Worm (Caenorhabditis elegans): ENCODE results near the gene gex-5.
A peak's percentile ranks its signal among the peaks of the same experiment; 100 is the strongest.
"Not testable (repeated sequence)": the region's sequence is repeated elsewhere in the genome, so short reads cannot be mapped to it uniquely, and the experiment has no call there.

gex-5 gene

ce11 chrIII:4754001-4754561 is 27.7 kb downstream of the gex-5 start, which contains the start of the genes rps-0 and rbg-3 (continued):
- TF ChIP-seq pqm-1 (tag; optimal IDR thresholded peaks at IDR 0.05): no peak
- peak; percentile 85 for TF ChIP-seq irx-1 (tag; optimal IDR thresholded peaks at IDR 0.05)
- peak; percentile 99 for TF ChIP-seq C04F5.9 (tag; optimal IDR thresholded peaks at IDR 0.05)
- TF ChIP-seq F16B12.6 (tag; optimal IDR thresholded peaks at IDR 0.05): peak; percentile 71
- TF ChIP-seq unc-98 (GFP tag; IDR thresholded peaks at IDR 0.05): no peak; the same call in 1 of the 2 replicates
- TF ChIP-seq efl-3 (GFP tag; optimal IDR thresholded peaks at IDR 0.05): no peak
- TF ChIP-seq elt-2 (tag; optimal IDR thresholded peaks at IDR 0.05): peak; percentile 49
- TF ChIP-seq nhr-28 (tag; optimal IDR thresholded peaks at IDR 0.05): no peak

- TF ChIP-seq nhr-19 (GFP tag; conservative IDR thresholded peaks at IDR 0.05) (peak; percentile 64), lsy-2 (tag; optimal IDR thresholded peaks at IDR 0.05) (peak in 1 of 2 experiments; percentile 23), isw-1 (GFP tag; IDR thresholded peaks at IDR 0.05) (peak; percentile 59), mab-9 (GFP tag; IDR thresholded peaks at IDR 0.05) (0 out of 2 replicates have a peak, but pooled peaks have one; percentile 34), C04F5.9 (tag; optimal IDR thresholded peaks at IDR 0.05) (peak; percentile 95), grh-1 (GFP tag; IDR thresholded peaks at IDR 0.05) (0 out of 2 replicates have a peak, but pooled peaks have one; percentile 29)
Measured at ce11 chrIII:4752569-4752968, 29.2 kb downstream of the gex-5 start.

- TF ChIP-seq efl-1 (optimal IDR thresholded peaks at IDR 0.05) (no peak), efl-1 (GFP tag; optimal IDR thresholded peaks at IDR 0.05 in 1 of 2) (peak in 1 of 2 experiments; percentile 10), vab-15 (tag; optimal IDR thresholded peaks at IDR 0.05) (no peak)
Measured at ce11 chrIII:4748666-4749065, 33.1 kb downstream of the gex-5 start.

ce11 chrIII:4748109-4748508 is 33.7 kb downstream of the gex-5 start, which contains the start of gene col-89:
Gene col-89 (plus strand): TSS chrIII:4748127.
- no peak for TF ChIP-seq ztf-11 (tag; optimal IDR thresholded peaks at IDR 0.05)
- TF ChIP-seq efl-1 (optimal IDR thresholded peaks at IDR 0.05): no peak
- peak in 1 of 2 experiments; percentile 66 for TF ChIP-seq efl-1 (GFP tag; optimal IDR thresholded peaks at IDR 0.05 in 1 of 2)

- no peak for TF ChIP-seq vab-15 (tag; optimal IDR thresholded peaks at IDR 0.05)
- TF ChIP-seq alr-1 (tag; optimal IDR thresholded peaks at IDR 0.05; ENCODE audit: borderline replicate concordance): no peak
- no peak for TF ChIP-seq nhr-12 (tag; optimal IDR thresholded peaks at IDR 0.05)
- TF ChIP-seq unc-130 (tag; optimal IDR thresholded peaks at IDR 0.05): no peak
- no peak for TF ChIP-seq aly-2 (tag; optimal IDR thresholded peaks at IDR 0.05)
- TF ChIP-seq jun-1 (tag; optimal IDR thresholded peaks at IDR 0.05): no peak
- TF ChIP-seq nhr-84 (tag; optimal IDR thresholded peaks at IDR 0.05): no peak
- no peak for TF ChIP-seq swsn-7 (tag; optimal IDR thresholded peaks at IDR 0.05)
- no peak for TF ChIP-seq lin-15B (tag; optimal IDR thresholded peaks at IDR 0.05)
Measured at ce11 chrIII:4745934-4746333, 35.9 kb downstream of the gex-5 start, which contains the start of gene F17C8.6. Gene F17C8.6 (minus strand): TSS chrIII:4746034.

- TF ChIP-seq zip-4 (GFP tag; optimal IDR thresholded peaks at IDR 0.05); fkh-10 (GFP tag; optimal IDR thresholded peaks at IDR 0.05); lir-3 (tag; optimal IDR thresholded peaks at IDR 0.05; ENCODE audit: poor library complexity): not testable (repeated sequence)
Measured at ce11 chrIII:4742620-4743019, 39.2 kb downstream of the gex-5 start, which contains the start of gene twk-6. Gene twk-6 (plus strand): TSS chrIII:4742920.

ce11 chrIII:4740820-4741219 is 41.0 kb downstream of the gex-5 start:
- TF ChIP-seq blmp-1 (tag; optimal IDR thresholded peaks at IDR 0.05): peak; percentile 67
- peak; percentile 69 for TF ChIP-seq lin-14 (GFP tag; optimal IDR thresholded peaks at IDR 0.05)
- TF ChIP-seq dpl-1 (GFP tag; optimal IDR thresholded peaks at IDR 0.05): peak in 1 of 3 experiments; percentile 7
- no peak for TF ChIP-seq efl-1 (optimal IDR thresholded peaks at IDR 0.05)
- peak in 1 of 2 experiments; percentile 87 for TF ChIP-seq efl-1 (GFP tag; optimal IDR thresholded peaks at IDR 0.05 in 1 of 2)
- no peak for TF ChIP-seq ces-1 (GFP tag; optimal IDR thresholded peaks at IDR 0.05)
- no peak for TF ChIP-seq jun-1 (tag; optimal IDR thresholded peaks at IDR 0.05)
- TF ChIP-seq nhr-77 (tag; optimal IDR thresholded peaks at IDR 0.05): no peak
- no peak for TF ChIP-seq snpc-4 (tag; optimal IDR thresholded peaks at IDR 0.05)
- no peak for TF ChIP-seq fos-1 (tag; optimal IDR thresholded peaks at IDR 0.05)
- TF ChIP-seq hpl-2 (GFP tag; optimal IDR thresholded peaks at IDR 0.05): no peak
- no peak for TF ChIP-seq nhr-12 (tag; optimal IDR thresholded peaks at IDR 0.05)
- TF ChIP-seq C16A3.4 (tag; optimal IDR thresholded peaks at IDR 0.05): peak; percentile 1
- TF ChIP-seq zip-4 (GFP tag; optimal IDR thresholded peaks at IDR 0.05): no peak
- peak in 3 of 6 experiments; percentile 12 to 82 (median 23) for TF ChIP-seq elt-3 (tag; optimal IDR thresholded peaks at IDR 0.05)
- peak in 1 of 2 experiments; percentile 31 for TF ChIP-seq lsy-2 (tag; optimal IDR thresholded peaks at IDR 0.05)
- TF ChIP-seq mdl-1 (tag; optimal IDR thresholded peaks at IDR 0.05): peak in 1 of 2 experiments; percentile 4
- peak; percentile 42 for TF ChIP-seq snu-23 (GFP tag; optimal IDR thresholded peaks at IDR 0.05)
- TF ChIP-seq vab-15 (tag; optimal IDR thresholded peaks at IDR 0.05): no peak

Measured in whole organism, L1 larva.